Worm (Caenorhabditis elegans) whole organism, late embryonic: Measurements from ENCODE around the gene abhd-12.

ENCODE experiments used
- C08G9.2 ChIP-seq: sonication (generic microtip); optimal IDR thresholded peaks from 2 replicates; lab custom pipeline; 2016; ENCODE audit warnings: mild to moderate bottlenecking, missing genetic modification characterization, moderate library complexity, missing compliant biosample characterization
- C38D4.7 ChIP-seq: fragments of 200-800 bp; sonication (Bioruptor generic); optimal IDR thresholded peaks from 2 replicates; lab custom pipeline; 2018; ENCODE audit warnings: mild to moderate bottlenecking, missing genetic modification characterization, moderate library complexity, missing compliant biosample characterization
- F13H6.1 ChIP-seq: sonication (generic microtip); optimal IDR thresholded peaks from 2 replicates; lab custom pipeline; 2016; ENCODE audit warnings: missing genetic modification characterization, missing compliant biosample characterization
- K02D7.2 ChIP-seq: sonication (generic microtip); optimal IDR thresholded peaks from 2 replicates; lab custom pipeline; 2017; ENCODE audit warnings: mild to moderate bottlenecking, missing genetic modification characterization, missing compliant biosample characterization
- K09A11.1 ChIP-seq: sonication (generic microtip); optimal IDR thresholded peaks from 2 replicates; lab custom pipeline; 2017; ENCODE audit warnings: antibody characterized with exemption, mild to moderate bottlenecking, missing genetic modification characterization, missing compliant biosample characterization; ENCODE audit not compliant: insufficient read depth
- T23F11.4 ChIP-seq: fragments of 200-800 bp; sonication (Bioruptor generic); optimal IDR thresholded peaks from 2 replicates; lab custom pipeline; 2018; ENCODE audit warnings: mild to moderate bottlenecking, missing genetic modification characterization, missing compliant biosample characterization
- Y22D7AL.16 ChIP-seq: sonication (generic microtip); optimal IDR thresholded peaks from 2 replicates; lab custom pipeline; 2016; ENCODE audit warnings: missing genetic modification characterization, missing compliant biosample characterization
- ama-1 ChIP-seq: fragments of 150-350 bp; optimal IDR thresholded peaks from 2 replicates; lab custom pipeline; 2014
- ceh-14 ChIP-seq: sonication (generic microtip); optimal IDR thresholded peaks from 2 replicates; lab custom pipeline; 2016; ENCODE audit warnings: missing genotype, missing genetic modification characterization, missing compliant biosample characterization
- ceh-18 ChIP-seq: sonication (generic microtip); optimal IDR thresholded peaks from 2 replicates; lab custom pipeline; 2016; ENCODE audit warnings: missing genetic modification characterization, missing compliant biosample characterization
- ceh-22 ChIP-seq: sonication (generic microtip); optimal IDR thresholded peaks from 2 replicates; lab custom pipeline; 2017; ENCODE audit warnings: missing biosample characterization, missing genetic modification characterization
- ceh-24 ChIP-seq: sonication (generic microtip); optimal IDR thresholded peaks from 2 replicates; lab custom pipeline; 2016; ENCODE audit warnings: mild to moderate bottlenecking, missing genetic modification characterization, missing compliant biosample characterization
- ceh-30 ChIP-seq: fragments of 150-350 bp; optimal IDR thresholded peaks from 2 replicates; lab custom pipeline; 2014; ENCODE audit warnings: missing biosample characterization, missing genetic modification characterization
- ceh-31 ChIP-seq: sonication (generic microtip); optimal IDR thresholded peaks from 2 replicates; lab custom pipeline; 2016; ENCODE audit warnings: missing genetic modification characterization, missing compliant biosample characterization
- ceh-34 ChIP-seq: sonication (generic microtip); optimal IDR thresholded peaks from 2 replicates; lab custom pipeline; 2016; ENCODE audit warnings: mild to moderate bottlenecking, missing genetic modification characterization, missing compliant biosample characterization
- ceh-48 ChIP-seq: sonication (generic microtip); optimal IDR thresholded peaks from 2 replicates; lab custom pipeline; 2016; ENCODE audit warnings: missing genetic modification characterization, inconsistent platforms, missing compliant biosample characterization
- ceh-9 ChIP-seq: sonication (generic microtip); optimal IDR thresholded peaks from 2 replicates; lab custom pipeline; 2016; ENCODE audit warnings: mild to moderate bottlenecking, missing genetic modification characterization, inconsistent platforms, missing compliant biosample characterization
- dmd-4 ChIP-seq: sonication (generic microtip); optimal IDR thresholded peaks from 2 replicates; lab custom pipeline; 2016; ENCODE audit warnings: borderline replicate concordance, missing genetic modification characterization, missing compliant biosample characterization
- dve-1 ChIP-seq: sonication (generic microtip); optimal IDR thresholded peaks from 2 replicates; lab custom pipeline; 2017; ENCODE audit warnings: antibody characterized with exemption, mild to moderate bottlenecking, missing genetic modification characterization, missing compliant biosample characterization
- elt-4 ChIP-seq: sonication (generic microtip); optimal IDR thresholded peaks from 2 replicates; lab custom pipeline; 2016; ENCODE audit warnings: missing genetic modification characterization, missing compliant biosample characterization
- ets-4 ChIP-seq: sonication (generic microtip); optimal IDR thresholded peaks from 2 replicates; lab custom pipeline; 2016; ENCODE audit warnings: missing genetic modification characterization, missing compliant biosample characterization
- eyg-1 ChIP-seq: sonication (generic microtip); optimal IDR thresholded peaks from 2 replicates; lab custom pipeline; 2016; ENCODE audit warnings: missing genotype, missing genetic modification characterization, missing compliant biosample characterization
- gmeb-2 ChIP-seq: sonication (generic microtip); optimal IDR thresholded peaks from 2 replicates; lab custom pipeline; 2016; ENCODE audit warnings: missing genetic modification characterization, inconsistent platforms, missing compliant biosample characterization
- lim-6 ChIP-seq: sonication (generic microtip); optimal IDR thresholded peaks from 2 replicates; lab custom pipeline; 2016; ENCODE audit warnings: missing genetic modification characterization, missing compliant biosample characterization
- lin-11 ChIP-seq: fragments of 200-800 bp; sonication (Bioruptor generic); optimal IDR thresholded peaks from 2 replicates; lab custom pipeline; 2018; ENCODE audit warnings: mild to moderate bottlenecking, missing genetic modification characterization, missing compliant biosample characterization
- madf-2 ChIP-seq: sonication (generic microtip); optimal IDR thresholded peaks from 2 replicates; lab custom pipeline; 2017; ENCODE audit warnings: missing genetic modification characterization, missing compliant biosample characterization
- mec-3 ChIP-seq: sonication (generic microtip); optimal IDR thresholded peaks from 2 replicates; lab custom pipeline; 2016; ENCODE audit warnings: borderline replicate concordance, missing genetic modification characterization, missing compliant biosample characterization
- nfya-1 ChIP-seq: sonication (generic microtip); optimal IDR thresholded peaks from 2 replicates; lab custom pipeline; 2017; ENCODE audit warnings: missing genetic modification characterization, mild to moderate bottlenecking, missing compliant biosample characterization, antibody characterized with exemption, moderate library complexity
- nhr-11 ChIP-seq: fragments of 150-350 bp; optimal IDR thresholded peaks from 2 replicates; lab custom pipeline; 2014; ENCODE audit warnings: missing biosample characterization, missing genetic modification characterization
- nhr-232 ChIP-seq: sonication (generic microtip); optimal IDR thresholded peaks from 2 replicates; lab custom pipeline; 2016; ENCODE audit warnings: missing genetic modification characterization, missing compliant biosample characterization
- npax-4 ChIP-seq: sonication (generic microtip); optimal IDR thresholded peaks from 2 replicates; lab custom pipeline; 2016; ENCODE audit warnings: missing genetic modification characterization, missing compliant biosample characterization
- pag-3 ChIP-seq: sonication (generic microtip); optimal IDR thresholded peaks from 2 replicates; lab custom pipeline; 2016; ENCODE audit warnings: missing compliant biosample characterization, missing genetic modification characterization, borderline replicate concordance
- pat-9 ChIP-seq: fragments of 200-800 bp; sonication (Bioruptor generic); optimal IDR thresholded peaks from 2 replicates; lab custom pipeline; 2018; ENCODE audit warnings: mild to moderate bottlenecking, missing genetic modification characterization, moderate library complexity, missing compliant biosample characterization
- pha-2 ChIP-seq: sonication (generic microtip); optimal IDR thresholded peaks from 2 replicates; lab custom pipeline; 2017; ENCODE audit warnings: mild to moderate bottlenecking, missing genetic modification characterization, missing compliant biosample characterization
- pha-4 ChIP-seq: fragments of 150-350 bp; optimal IDR thresholded peaks from 2 replicates; lab custom pipeline; 2018; ENCODE audit warnings: missing biosample characterization, missing genetic modification reagents, missing genetic modification characterization
- pqm-1 ChIP-seq: sonication (generic microtip); optimal IDR thresholded peaks from 2 replicates; lab custom pipeline; 2016; ENCODE audit warnings: missing genetic modification characterization, missing compliant biosample characterization
- pros-1 ChIP-seq: fragments of 150-350 bp; optimal IDR thresholded peaks from 2 replicates; lab custom pipeline; 2014; ENCODE audit warnings: missing biosample characterization, missing genetic modification reagents, missing genetic modification characterization
- ref-2 ChIP-seq: sonication (generic microtip); optimal IDR thresholded peaks from 2 replicates; lab custom pipeline; 2016; ENCODE audit warnings: missing genetic modification characterization, missing compliant biosample characterization
- rnt-1 ChIP-seq: sonication (generic microtip); optimal IDR thresholded peaks from 2 replicates; lab custom pipeline; 2016; ENCODE audit warnings: missing genetic modification characterization, missing compliant biosample characterization
- sox-2 ChIP-seq: fragments of 200-800 bp; sonication (Bioruptor generic); IDR thresholded peaks from 2 replicates; pipeline ENCODE4 v1.3.6; 2022; ENCODE audit warnings: missing genetic modification reagents, missing genetic modification characterization, missing compliant biosample characterization
- sox-4 ChIP-seq: sonication (generic microtip); optimal IDR thresholded peaks from 2 replicates; lab custom pipeline; 2017; ENCODE audit warnings: mild to moderate bottlenecking, missing genetic modification characterization, inconsistent platforms, missing compliant biosample characterization
- tbx-7 ChIP-seq: sonication (generic microtip); optimal IDR thresholded peaks from 2 replicates; lab custom pipeline; 2016; ENCODE audit warnings: missing genotype, missing genetic modification characterization, missing compliant biosample characterization
- unc-42 ChIP-seq: sonication (generic microtip); optimal IDR thresholded peaks from 2 replicates; lab custom pipeline; 2016; ENCODE audit warnings: missing genotype, missing genetic modification characterization, missing compliant biosample characterization
- unc-55 ChIP-seq: sonication (generic microtip); optimal IDR thresholded peaks from 2 replicates; lab custom pipeline; 2017; ENCODE audit warnings: missing biosample characterization, missing genetic modification reagents, missing genetic modification characterization
- zip-5 ChIP-seq: sonication (generic microtip); optimal IDR thresholded peaks from 2 replicates; lab custom pipeline; 2016; ENCODE audit warnings: missing genetic modification characterization, missing compliant biosample characterization

abhd-12 gene

ce11 chrV:7994570-7994969 lies 10.9 kb downstream of the abhd-12 start, which contains the start of gene ceh-76:
Gene ceh-76 (minus strand): TSS chrV:7994670.
- TF ChIP-seq ama-1: no peak
- TF ChIP-seq unc-55 (GFP tag; lab: Kevin White, UChicago): no peak
- TF ChIP-seq pqm-1 (tag; lab: Kevin White, UChicago): no peak
- TF ChIP-seq T23F11.4: no peak
- no peak for TF ChIP-seq tbx-7 (tag; lab: Kevin White, UChicago)
- TF ChIP-seq ceh-34 (tag; lab: Kevin White, UChicago): no peak

- no peak for TF ChIP-seq ceh-30
- TF ChIP-seq, all 69 proteins: peak for 0
These were observed 11.5 kb downstream of the abhd-12 start for ce11 chrV:7995165-7995564.

- TF ChIP-seq pha-4 (tag; lab: Kevin White, UChicago) (no peak), pat-9 (tag; lab: Kevin White, UChicago) (no peak), ceh-31 (tag; lab: Kevin White, UChicago) (no peak), sox-4 (tag; lab: Kevin White, UChicago) (no peak), C38D4.7 (no peak), K02D7.2 (tag; lab: Kevin White, UChicago) (no peak), nhr-11 (tag; lab: Kevin White, UChicago) (no peak)
These were observed 12.2 kb downstream of the abhd-12 start, which contains the start of gene Y97E10AR.2 for ce11 chrV:7995878-7996277. Gene Y97E10AR.2 (plus strand): TSS chrV:7996178.

- TF ChIP-seq nhr-232 (tag; lab: Kevin White, UChicago): no peak
- no peak for TF ChIP-seq zip-5 (tag; lab: Kevin White, UChicago)
- TF ChIP-seq pros-1 (tag; lab: Kevin White, UChicago): peak; percentile 68
- peak; percentile 53 for TF ChIP-seq ref-2 (tag; lab: Kevin White, UChicago)
- TF ChIP-seq unc-55 (GFP tag; lab: Kevin White, UChicago): peak; percentile 67
- no peak for TF ChIP-seq pha-4 (tag; lab: Kevin White, UChicago)
- TF ChIP-seq K09A11.1 (tag; lab: Kevin White, UChicago): peak; percentile 39
- TF ChIP-seq ceh-31 (tag; lab: Kevin White, UChicago): peak; percentile 89
- no peak for TF ChIP-seq sox-4 (tag; lab: Kevin White, UChicago)
- peak; percentile 39 for TF ChIP-seq ceh-48 (tag; lab: Kevin White, UChicago)
- TF ChIP-seq madf-2 (tag; lab: Kevin White, UChicago): peak; percentile 36
- TF ChIP-seq F13H6.1 (tag; lab: Kevin White, UChicago): peak; percentile 68
- TF ChIP-seq sox-2 (GFP tag; lab: Robert Waterston, UW): no peak
- no peak for TF ChIP-seq Y22D7AL.16 (tag; lab: Kevin White, UChicago)
- TF ChIP-seq pha-2 (tag; lab: Kevin White, UChicago): no peak
- peak; percentile 98 for TF ChIP-seq ceh-18 (tag; lab: Kevin White, UChicago)
- TF ChIP-seq C38D4.7: peak; percentile 31
- no peak for TF ChIP-seq eyg-1 (tag; lab: Kevin White, UChicago)
- no peak for TF ChIP-seq ceh-9 (tag; lab: Kevin White, UChicago)
- TF ChIP-seq lim-6 (tag; lab: Kevin White, UChicago): no peak
- no peak for TF ChIP-seq lin-11
- no peak for TF ChIP-seq tbx-7 (tag; lab: Kevin White, UChicago)
- TF ChIP-seq rnt-1 (tag; lab: Kevin White, UChicago): peak; percentile 58
- TF ChIP-seq T23F11.4: no peak
- no peak for TF ChIP-seq pat-9 (tag; lab: Kevin White, UChicago)
- peak; percentile 86 for TF ChIP-seq unc-42 (tag; lab: Kevin White, UChicago)
- TF ChIP-seq gmeb-2 (tag; lab: Kevin White, UChicago): no peak
- peak; percentile 61 for TF ChIP-seq ets-4
- no peak for TF ChIP-seq ceh-22 (tag; lab: Kevin White, UChicago)
- TF ChIP-seq pag-3 (tag; lab: Kevin White, UChicago): peak; percentile 3
- no peak for TF ChIP-seq elt-4 (tag; lab: Kevin White, UChicago)
- no peak for TF ChIP-seq dmd-4 (tag; lab: Kevin White, UChicago)
- peak; percentile 77 for TF ChIP-seq ceh-14 (tag; lab: Kevin White, UChicago)
- no peak for TF ChIP-seq npax-4 (tag; lab: Kevin White, UChicago)
- TF ChIP-seq dve-1 (tag; lab: Kevin White, UChicago): peak; percentile 70
- TF ChIP-seq mec-3 (tag; lab: Kevin White, UChicago): no peak
- TF ChIP-seq ceh-24 (tag; lab: Kevin White, UChicago): no peak
- TF ChIP-seq nfya-1 (tag; lab: Kevin White, UChicago): peak; percentile 86
- TF ChIP-seq C08G9.2 (tag; lab: Kevin White, UChicago): peak; percentile 18
- peak; percentile 80 for TF ChIP-seq ceh-34 (tag; lab: Kevin White, UChicago)
These were observed 17.3 kb downstream of the abhd-12 start, which contains the start of gene Y97E10AR.1 for ce11 chrV:8000929-8001513. Gene Y97E10AR.1 (plus strand): TSS chrV:8001463.
